Worm (Caenorhabditis elegans) whole organism, L4 larva: Measurements from ENCODE around the gene ZK418.7.

Experiments
- D1046.2 ChIP-seq: fragments of 200-800 bp; sonication (Bioruptor generic); IDR thresholded peaks from 2 replicates; pipeline ENCODE4 v1.3.6; 2022; ENCODE audit warnings: missing genetic modification characterization, missing compliant biosample characterization
- F10B5.3 ChIP-seq: sonication (generic microtip); optimal IDR thresholded peaks from 2 replicates; lab custom pipeline; 2016; ENCODE audit warnings: mild to moderate bottlenecking, missing genetic modification characterization, missing compliant biosample characterization
- F49E8.2 ChIP-seq: sonication (generic microtip); optimal IDR thresholded peaks from 2 replicates; lab custom pipeline; 2016; ENCODE audit warnings: missing compliant biosample characterization, mild to moderate bottlenecking, missing genetic modification characterization, borderline replicate concordance
- T20F7.1 ChIP-seq: fragments of 200-800 bp; sonication (Bioruptor generic); optimal IDR thresholded peaks from 2 replicates; lab custom pipeline; 2018; ENCODE audit warnings: mild to moderate bottlenecking, missing genetic modification characterization, missing compliant biosample characterization
- Y105C5A.15 ChIP-seq: fragments of 200-800 bp; sonication (Bioruptor generic); IDR thresholded peaks from 2 replicates; pipeline ENCODE4 v1.3.6; 2022; ENCODE audit warnings: missing genetic modification characterization, missing compliant biosample characterization
- ZK546.5 ChIP-seq, 2 experiments: sonication (generic microtip); optimal IDR thresholded peaks; 2 replicates each; lab custom pipeline; 2017; ENCODE audit warnings: missing biosample characterization in 2 of 2, missing genetic modification characterization in 2 of 2
- ceh-28 ChIP-seq: fragments of 150-350 bp; optimal IDR thresholded peaks from 2 replicates; lab custom pipeline; 2014; ENCODE audit warnings: missing biosample characterization, missing genetic modification reagents, missing genetic modification characterization
- ceh-44 ChIP-seq: fragments of 200-800 bp; sonication (Bioruptor generic); IDR thresholded peaks from 2 replicates; pipeline ENCODE4 v1.3.6; 2022; ENCODE audit warnings: missing genetic modification reagents, missing genetic modification characterization, missing compliant biosample characterization
- ceh-62 ChIP-seq: sonication (generic microtip); optimal IDR thresholded peaks from 2 replicates; lab custom pipeline; 2017; ENCODE audit warnings: missing biosample characterization, missing genetic modification characterization
- ces-1 ChIP-seq: fragments of 150-350 bp; sonication (generic microtip); optimal IDR thresholded peaks from 4 replicates; lab custom pipeline; 2014; ENCODE audit warnings: missing biosample characterization, missing genetic modification reagents, missing genetic modification characterization
- ctbp-1 ChIP-seq: fragments of 200-800 bp; sonication (Bioruptor generic); IDR thresholded peaks from 2 replicates; pipeline ENCODE4 v1.3.6; 2022; ENCODE audit warnings: missing genetic modification reagents, missing genetic modification characterization, missing compliant biosample characterization
- daf-16 ChIP-seq, 3 experiments: sonication (generic microtip); optimal IDR thresholded peaks; 2 replicates each; lab custom pipeline; 2016 to 2017; ENCODE audit warnings: missing genetic modification characterization in 3 of 3, missing genetic modification reagents in 3 of 3, mild to moderate bottlenecking in 2 of 3, missing compliant biosample characterization in 2 of 3, missing biosample characterization in 1 of 3, moderate library complexity in 1 of 3
- daf-19 ChIP-seq: fragments of 200-800 bp; sonication (Bioruptor generic); conservative IDR thresholded peaks from 2 replicates; pipeline ENCODE4 v1.3.6; 2022; ENCODE audit warnings: missing genetic modification characterization, missing compliant biosample characterization
- dmd-6 ChIP-seq: fragments of 200-800 bp; sonication (Bioruptor generic); IDR thresholded peaks from 2 replicates; pipeline ENCODE4 v1.3.6; 2022; ENCODE audit warnings: missing genetic modification reagents, missing genetic modification characterization, missing compliant biosample characterization
- dmd-8 ChIP-seq: fragments of 200-800 bp; sonication (Bioruptor generic); IDR thresholded peaks from 2 replicates; pipeline ENCODE4 v1.3.6; 2022; ENCODE audit warnings: missing genetic modification characterization, missing compliant biosample characterization
- dmd-9 ChIP-seq: fragments of 200-800 bp; sonication (Bioruptor generic); IDR thresholded peaks from 2 replicates; pipeline ENCODE4 v1.3.6; 2022; ENCODE audit warnings: missing genetic modification reagents, missing genetic modification characterization, missing compliant biosample characterization
- dpl-1 ChIP-seq: fragments of 150-350 bp; optimal IDR thresholded peaks from 2 replicates; lab custom pipeline; 2014; ENCODE audit warnings: missing biosample characterization, missing genetic modification reagents, missing genetic modification characterization
- dve-1 ChIP-seq: sonication (generic microtip); optimal IDR thresholded peaks from 2 replicates; lab custom pipeline; 2017; ENCODE audit warnings: antibody characterized with exemption, mild to moderate bottlenecking, missing genetic modification characterization, missing compliant biosample characterization; ENCODE audit not compliant: insufficient read depth
- egl-27 ChIP-seq: sonication (generic microtip); optimal IDR thresholded peaks from 3 replicates; lab custom pipeline; 2017; ENCODE audit warnings: missing biosample characterization, missing genetic modification reagents, missing genetic modification characterization
- egl-43 ChIP-seq: fragments of 200-800 bp; sonication (Bioruptor generic); IDR thresholded peaks from 2 replicates; pipeline ENCODE4 v1.3.6; 2022; ENCODE audit warnings: missing genetic modification reagents, missing genetic modification characterization, missing compliant biosample characterization
- fkh-10 ChIP-seq: fragments of 150-350 bp; optimal IDR thresholded peaks from 2 replicates; lab custom pipeline; 2014; ENCODE audit warnings: missing biosample characterization, missing genetic modification reagents, missing genetic modification characterization
- fos-1 ChIP-seq: fragments of 150-350 bp; optimal IDR thresholded peaks from 2 replicates; lab custom pipeline; 2014; ENCODE audit warnings: missing biosample characterization, missing genetic modification characterization
- hif-1 ChIP-seq, 2 experiments: sonication (generic microtip); optimal IDR thresholded peaks; 2 replicates each; lab custom pipeline; 2016 to 2017; ENCODE audit warnings: missing compliant biosample characterization in 2 of 2, missing genetic modification characterization in 2 of 2, missing genetic modification reagents in 2 of 2, missing genotype in 2 of 2, mild to moderate bottlenecking in 1 of 2
- hlh-30 ChIP-seq: sonication (generic microtip); optimal IDR thresholded peaks from 2 replicates; lab custom pipeline; 2017; ENCODE audit warnings: antibody characterized with exemption, mild to moderate bottlenecking, missing genetic modification characterization, missing compliant biosample characterization; ENCODE audit not compliant: insufficient read depth
- jun-1 ChIP-seq: fragments of 150-350 bp; optimal IDR thresholded peaks from 2 replicates; lab custom pipeline; 2014; ENCODE audit warnings: missing biosample characterization, missing genetic modification reagents, missing genetic modification characterization
- lim-7 ChIP-seq: fragments of 200-800 bp; sonication (Bioruptor generic); IDR thresholded peaks from 2 replicates; pipeline ENCODE4 v1.3.6; 2022; ENCODE audit warnings: missing genetic modification characterization, missing compliant biosample characterization
- lin-13 ChIP-seq: fragments of 150-350 bp; optimal IDR thresholded peaks from 2 replicates; lab custom pipeline; 2014; ENCODE audit warnings: missing biosample characterization, missing genetic modification reagents, missing genetic modification characterization
- lin-38 ChIP-seq: fragments of 200-800 bp; sonication (Bioruptor generic); IDR thresholded peaks from 2 replicates; pipeline ENCODE4 v1.3.6; 2022; ENCODE audit warnings: missing genetic modification reagents, missing genetic modification characterization, missing compliant biosample characterization
- lsy-2 ChIP-seq, 2 experiments: fragments of 150-350 bp in 1 of 2; sonication (generic microtip) in 1 of 2; optimal IDR thresholded peaks; 2 replicates each; lab custom pipeline; 2014 to 2017; ENCODE audit warnings: missing biosample characterization in 2 of 2, missing genetic modification characterization in 2 of 2
- mep-1 ChIP-seq: fragments of 150-350 bp; sonication (generic microtip); optimal IDR thresholded peaks from 3 replicates; lab custom pipeline; 2014; ENCODE audit warnings: missing biosample characterization, missing genetic modification characterization
- nhr-102 ChIP-seq: sonication (generic microtip); optimal IDR thresholded peaks from 2 replicates; lab custom pipeline; 2016; ENCODE audit warnings: mild to moderate bottlenecking, missing genetic modification characterization, moderate library complexity, missing compliant biosample characterization
- nhr-28 ChIP-seq: fragments of 150-350 bp; optimal IDR thresholded peaks from 2 replicates; lab custom pipeline; 2014; ENCODE audit warnings: missing biosample characterization, missing genetic modification characterization
- nhr-42 ChIP-seq: fragments of 200-800 bp; sonication (Bioruptor generic); IDR thresholded peaks from 2 replicates; pipeline ENCODE4 v1.3.6; 2022; ENCODE audit warnings: missing genetic modification characterization, missing compliant biosample characterization
- nhr-6 ChIP-seq: fragments of 150-350 bp; optimal IDR thresholded peaks from 2 replicates; lab custom pipeline; 2014; ENCODE audit warnings: missing biosample characterization, missing genetic modification characterization
- rbr-2 ChIP-seq: sonication (generic microtip); optimal IDR thresholded peaks from 2 replicates; lab custom pipeline; 2016; ENCODE audit warnings: missing genotype, missing genetic modification characterization, missing compliant biosample characterization
- sdz-12 ChIP-seq: fragments of 200-800 bp; sonication (Bioruptor generic); optimal IDR thresholded peaks from 2 replicates; lab custom pipeline; 2018; ENCODE audit warnings: mild to moderate bottlenecking, missing genetic modification characterization, missing compliant biosample characterization
- set-16 ChIP-seq: fragments of 200-800 bp; sonication (Bioruptor generic); IDR thresholded peaks from 2 replicates; pipeline ENCODE4 v1.3.6; 2022; ENCODE audit warnings: missing genetic modification reagents, missing genetic modification characterization, missing compliant biosample characterization
- skn-1 ChIP-seq: fragments of 150-350 bp; optimal IDR thresholded peaks from 2 replicates; lab custom pipeline; 2014; ENCODE audit warnings: missing biosample characterization, missing genetic modification characterization
- spr-1 ChIP-seq: sonication (generic microtip); optimal IDR thresholded peaks from 2 replicates; lab custom pipeline; 2016; ENCODE audit warnings: mild to moderate bottlenecking, missing genetic modification characterization, missing compliant biosample characterization
- spr-3 ChIP-seq: fragments of 200-800 bp; sonication (Bioruptor generic); optimal IDR thresholded peaks from 2 replicates; lab custom pipeline; 2018; ENCODE audit warnings: mild to moderate bottlenecking, missing genetic modification characterization, missing compliant biosample characterization
- unc-39 ChIP-seq: sonication (generic microtip); optimal IDR thresholded peaks from 2 replicates; lab custom pipeline; 2017; ENCODE audit warnings: missing biosample characterization, missing genetic modification characterization
- unc-62 ChIP-seq, 3 experiments: fragments of 150-350 bp in 1 of 3; sonication (generic microtip); optimal IDR thresholded peaks in 2 of 3; peaks in 1 of 3; 1 replicate in 1 of 3; 2 replicates in 2 of 3; lab custom pipeline; 2014 to 2017; ENCODE audit warnings: missing biosample characterization in 3 of 3, missing genetic modification characterization in 3 of 3, missing genetic modification reagents in 3 of 3, missing genotype in 1 of 3
- vab-7 ChIP-seq: fragments of 200-800 bp; sonication (Bioruptor generic); IDR thresholded peaks from 2 replicates; pipeline ENCODE4 v1.3.6; 2022; ENCODE audit warnings: missing genetic modification reagents, missing genetic modification characterization, missing compliant biosample characterization
- ztf-11 ChIP-seq: fragments of 150-350 bp; optimal IDR thresholded peaks from 2 replicates; lab custom pipeline; 2014; ENCODE audit warnings: missing biosample characterization, missing genetic modification characterization
- ztf-7 ChIP-seq: fragments of 150-350 bp; optimal IDR thresholded peaks from 2 replicates; lab custom pipeline; 2014; ENCODE audit warnings: missing biosample characterization, missing genetic modification characterization

ZK418.7 gene

ce11 chrIII:7078737-7079136, 1.9 kb downstream of the ZK418.7 start, which contains the start of gene ZK418.6:
ZK418.6 (minus strand) TSS chrIII:7078837.
- TF ChIP-seq egl-43 (GFP tag; lab: Robert Waterston, UW) (no peak), daf-19 (no peak), dpl-1 (GFP tag; lab: Kevin White, UChicago) (no peak), F10B5.3 (tag; lab: Kevin White, UChicago) (no peak), ctbp-1 (GFP tag; lab: Robert Waterston, UW) (no peak), nhr-28 (tag; lab: Kevin White, UChicago) (no peak), dmd-6 (GFP tag; lab: Robert Waterston, UW) (no peak), fkh-10 (GFP tag; lab: Kevin White, UChicago) (no peak), fos-1 (no peak), D1046.2 (GFP tag; lab: Robert Waterston, UW) (no peak), lin-13 (GFP tag; lab: Kevin White, UChicago) (no peak), lsy-2 (tag; optimal IDR thresholded peaks at IDR 0.05; lab: Kevin White, UChicago) (no peak), unc-39 (tag; lab: Kevin White, UChicago) (no peak), spr-3 (no peak)
- TF ChIP-seq, all 104 proteins: peak for 0

ce11 chrIII:7076386-7076785, 4.2 kb downstream of the ZK418.7 start, which contains the start of gene ZK418.13:
ZK418.13 (minus strand) TSS chrIII:7076486.
- TF ChIP-seq ctbp-1 (GFP tag; lab: Robert Waterston, UW): no peak
- no peak for TF ChIP-seq Y105C5A.15 (GFP tag; lab: Robert Waterston, UW)
- TF ChIP-seq spr-1 (tag; lab: Kevin White, UChicago): no peak
- no peak for TF ChIP-seq nhr-102 (tag; lab: Kevin White, UChicago)
- TF ChIP-seq ces-1 (GFP tag; lab: Kevin White, UChicago): no peak
- TF ChIP-seq skn-1: no peak
- TF ChIP-seq nhr-42 (GFP tag; lab: Robert Waterston, UW): no peak
- no peak for TF ChIP-seq ztf-11
- TF ChIP-seq ceh-28 (tag; lab: Kevin White, UChicago): no peak
- no peak for TF ChIP-seq lim-7 (GFP tag; lab: Robert Waterston, UW)
- no peak for TF ChIP-seq dmd-8 (GFP tag; lab: Robert Waterston, UW)
- no peak for TF ChIP-seq ztf-7 (tag; lab: Kevin White, UChicago)
- TF ChIP-seq dmd-9 (GFP tag; lab: Robert Waterston, UW): no peak
- TF ChIP-seq lsy-2 (tag; optimal IDR thresholded peaks at IDR 0.05; lab: Kevin White, UChicago): no peak
- no peak for TF ChIP-seq set-16
- no peak for TF ChIP-seq spr-3
- no peak for TF ChIP-seq ceh-44 (GFP tag; lab: Robert Waterston, UW)
- TF ChIP-seq hlh-30 (tag; lab: Kevin White, UChicago): no peak

- TF ChIP-seq rbr-2 (tag; lab: Kevin White, UChicago): peak; percentile 24
- TF ChIP-seq daf-16 (GFP tag; optimal IDR thresholded peaks at IDR 0.05; lab: Kevin White, UChicago): no peak
- peak; percentile 12 for TF ChIP-seq daf-16 (tag; optimal IDR thresholded peaks at IDR 0.05; lab: Kevin White, UChicago)
- TF ChIP-seq unc-62 (GFP tag; optimal IDR thresholded peaks at IDR 0.05 in 1 of 2; lab: Kevin White, UChicago): peak in 1 of 2 experiments; percentile 92
- no peak for TF ChIP-seq unc-62 (tag; optimal IDR thresholded peaks at IDR 0.05; lab: Kevin White, UChicago)
- no peak for TF ChIP-seq ceh-28 (tag; lab: Kevin White, UChicago)
- no peak for TF ChIP-seq hif-1 (tag; optimal IDR thresholded peaks at IDR 0.05; lab: Kevin White, UChicago)
- peak; percentile 25 for TF ChIP-seq T20F7.1 (GFP tag; lab: Kevin White, UChicago)
- TF ChIP-seq sdz-12 (GFP tag; lab: Kevin White, UChicago): no peak
- TF ChIP-seq dpl-1 (GFP tag; lab: Kevin White, UChicago): peak; percentile 95
- no peak for TF ChIP-seq jun-1 (tag; lab: Kevin White, UChicago)
- 0 out of 2 replicates have a peak, but pooled peaks have one; percentile 9 for TF ChIP-seq dmd-6 (GFP tag; lab: Robert Waterston, UW)
- TF ChIP-seq nhr-28 (tag; lab: Kevin White, UChicago): peak; percentile 29
- no peak for TF ChIP-seq ceh-62 (tag; lab: Kevin White, UChicago)
- TF ChIP-seq vab-7: no peak
- no peak for TF ChIP-seq ztf-7 (tag; lab: Kevin White, UChicago)
- no peak for TF ChIP-seq F49E8.2 (tag; lab: Kevin White, UChicago)
- no peak for TF ChIP-seq dve-1
- peak; percentile 34 for TF ChIP-seq mep-1 (tag; lab: Kevin White, UChicago)
- TF ChIP-seq nhr-6 (tag; lab: Kevin White, UChicago): peak; percentile 50
- TF ChIP-seq lim-7 (GFP tag; lab: Robert Waterston, UW): no peak
- peak; percentile 95 for TF ChIP-seq lin-38 (GFP tag; lab: Robert Waterston, UW)
- no peak for TF ChIP-seq egl-27
- TF ChIP-seq ZK546.5 (tag; optimal IDR thresholded peaks at IDR 0.05; lab: Kevin White, UChicago): no peak
- peak; percentile 54 for TF ChIP-seq hlh-30 (tag; lab: Kevin White, UChicago)
- TF ChIP-seq, all 104 proteins: peak for 11
Measured at ce11 chrIII:7073801-7074386, 6.7 kb downstream of the ZK418.7 start, which contains the start of gene ZK418.5. ZK418.5 (minus strand) TSS chrIII:7073851.
